Fruit fly (Drosophila melanogaster) whole organism, embryonic: ENCODE data around the gene CG18281.

Source experiments
- Bteb2 ChIP-seq: fragments of 200-800 bp; sonication (Bioruptor generic); optimal IDR thresholded peaks from 2 replicates; lab custom pipeline; 2016; ENCODE audit warnings: missing biosample characterization, missing genetic modification characterization
- CG10147 ChIP-seq: fragments of 200-800 bp; sonication (Bioruptor generic); optimal IDR thresholded peaks from 2 replicates; lab custom pipeline; 2019; ENCODE audit warnings: missing biosample characterization, mild to moderate bottlenecking, missing genetic modification characterization, moderate library complexity
- CG11504 ChIP-seq: fragments of 200-800 bp; sonication (Bioruptor generic); optimal IDR thresholded peaks from 3 replicates; lab custom pipeline; 2019; ENCODE audit warnings: missing biosample characterization, mild to moderate bottlenecking, missing genetic modification characterization, moderate library complexity
- CG11723 ChIP-seq: fragments of 200-800 bp; sonication (Bioruptor generic); optimal IDR thresholded peaks from 2 replicates; lab custom pipeline; 2017; ENCODE audit warnings: missing biosample characterization, mild to moderate bottlenecking, missing genetic modification characterization
- CG12299 ChIP-seq: fragments of 200-800 bp; sonication (Bioruptor generic); optimal IDR thresholded peaks from 2 replicates; lab custom pipeline; 2018; ENCODE audit warnings: missing biosample characterization, mild to moderate bottlenecking, missing genetic modification characterization
- CG12769 ChIP-seq: fragments of 200-800 bp; sonication (Bioruptor generic); optimal IDR thresholded peaks from 2 replicates; lab custom pipeline; 2019; ENCODE audit warnings: missing biosample characterization, mild to moderate bottlenecking, missing genetic modification characterization, moderate library complexity
- CG13287 ChIP-seq: fragments of 200-800 bp; sonication (Bioruptor generic); IDR thresholded peaks from 2 replicates; pipeline ENCODE4 v1.3.6; 2022; ENCODE audit warnings: missing biosample characterization, missing genetic modification characterization; ENCODE audit not compliant: partially characterized antibody
- CG13296 ChIP-seq: fragments of 200-800 bp; sonication (Bioruptor generic); optimal IDR thresholded peaks from 3 replicates; lab custom pipeline; 2018; ENCODE audit warnings: missing biosample characterization, mild to moderate bottlenecking, missing genetic modification characterization
- CG13894 ChIP-seq: fragments of 200-800 bp; sonication (Bioruptor generic); optimal IDR thresholded peaks from 3 replicates; lab custom pipeline; 2018; ENCODE audit warnings: missing biosample characterization, mild to moderate bottlenecking, missing genetic modification characterization, moderate library complexity
- CG14860 ChIP-seq: fragments of 200-800 bp; sonication (Bioruptor generic); IDR thresholded peaks from 3 replicates; pipeline ENCODE4 v1.3.6; 2022; ENCODE audit warnings: missing biosample characterization, missing genetic modification characterization; ENCODE audit not compliant: partially characterized antibody
- CG15073 ChIP-seq: fragments of 200-800 bp; sonication (Bioruptor generic); optimal IDR thresholded peaks from 2 replicates; lab custom pipeline; 2016; ENCODE audit warnings: missing biosample characterization, missing genetic modification characterization
- CG1602 ChIP-seq: fragments of 200-800 bp; sonication (Bioruptor generic); optimal IDR thresholded peaks from 3 replicates; lab custom pipeline; 2016; ENCODE audit warnings: missing biosample characterization, missing genetic modification characterization
- CG18476 ChIP-seq: fragments of 200-800 bp; sonication (Bioruptor generic); optimal IDR thresholded peaks from 2 replicates; lab custom pipeline; 2016; ENCODE audit warnings: missing biosample characterization, mild to moderate bottlenecking, missing genetic modification characterization
- CG18599 ChIP-seq: fragments of 200-800 bp; sonication (Bioruptor generic); optimal IDR thresholded peaks from 3 replicates; lab custom pipeline; 2017; ENCODE audit warnings: missing biosample characterization, missing genetic modification characterization, mild to moderate bottlenecking, moderate library complexity, missing genetic modification reagents
- CG18619 ChIP-seq: fragments of 200-800 bp; sonication (Bioruptor generic); optimal IDR thresholded peaks from 3 replicates; lab custom pipeline; 2017; ENCODE audit warnings: missing biosample characterization, mild to moderate bottlenecking, missing genetic modification characterization
- CG2202 ChIP-seq: fragments of 200-800 bp; sonication (Bioruptor generic); optimal IDR thresholded peaks from 2 replicates; lab custom pipeline; 2018; ENCODE audit warnings: missing biosample characterization, mild to moderate bottlenecking, missing genetic modification characterization
- CG2875 ChIP-seq: fragments of 200-800 bp; sonication (Bioruptor generic); optimal IDR thresholded peaks from 2 replicates; lab custom pipeline; 2017; ENCODE audit warnings: missing biosample characterization, mild to moderate bottlenecking, missing genetic modification characterization, missing genetic modification reagents
- CG30403 ChIP-seq: fragments of 200-800 bp; sonication (Bioruptor generic); optimal IDR thresholded peaks from 3 replicates; lab custom pipeline; 2016; ENCODE audit warnings: missing biosample characterization, missing genetic modification characterization
- CG3163 ChIP-seq: fragments of 200-800 bp; sonication (Bioruptor generic); optimal IDR thresholded peaks from 3 replicates; lab custom pipeline; 2016; ENCODE audit warnings: missing biosample characterization, missing genetic modification characterization
- CG43689 ChIP-seq: fragments of 200-800 bp; sonication (Bioruptor generic); IDR thresholded peaks from 2 replicates; pipeline ENCODE4 v1.3.6; 2022; ENCODE audit warnings: missing biosample characterization, missing genetic modification characterization
- CG4424 ChIP-seq: fragments of 200-800 bp; sonication (Bioruptor generic); optimal IDR thresholded peaks from 3 replicates; lab custom pipeline; 2016; ENCODE audit warnings: missing biosample characterization, missing genetic modification characterization
- CTCF ChIP-seq: fragments of 200-800 bp; sonication (Bioruptor generic); optimal IDR thresholded peaks from 2 replicates; lab custom pipeline; 2017; ENCODE audit warnings: missing biosample characterization, mild to moderate bottlenecking, missing genetic modification characterization, moderate library complexity
- Camta ChIP-seq: fragments of 200-800 bp; sonication (Bioruptor generic); optimal IDR thresholded peaks from 2 replicates; lab custom pipeline; 2016; ENCODE audit warnings: missing biosample characterization, missing genetic modification characterization
- Chrac-16 ChIP-seq: fragments of 200-800 bp; sonication (Bioruptor generic); optimal IDR thresholded peaks from 3 replicates; lab custom pipeline; 2016; ENCODE audit warnings: missing biosample characterization, missing genetic modification characterization
- HLH4C ChIP-seq: fragments of 200-800 bp; sonication (Bioruptor generic); IDR thresholded peaks from 3 replicates; pipeline ENCODE4 v1.3.6; 2022; ENCODE audit warnings: missing biosample characterization, missing genetic modification characterization; ENCODE audit not compliant: partially characterized antibody
- Hand ChIP-seq: fragments of 200-800 bp; sonication (Bioruptor generic); optimal IDR thresholded peaks from 2 replicates; lab custom pipeline; 2017; ENCODE audit warnings: mild to moderate bottlenecking, missing biosample characterization, missing genetic modification reagents, missing genetic modification characterization
- Hr51 ChIP-seq, 2 experiments: fragments of 200-800 bp; sonication (Bioruptor generic); optimal IDR thresholded peaks; 2 replicates in 1 of 2; 3 replicates in 1 of 2; lab custom pipeline; 2016 to 2018; ENCODE audit warnings: missing biosample characterization in 2 of 2, missing genetic modification characterization in 2 of 2, mild to moderate bottlenecking in 1 of 2, moderate library complexity in 1 of 2
- MBD-R2 ChIP-seq: fragments of 200-800 bp; sonication (Bioruptor generic); IDR thresholded peaks from 2 replicates; pipeline ENCODE4 v1.3.6; 2022; ENCODE audit warnings: missing biosample characterization, missing genetic modification characterization
- Nf-YA ChIP-seq: fragments of 200-800 bp; sonication (Bioruptor generic); IDR thresholded peaks from 2 replicates; pipeline ENCODE4 v1.3.6; 2022; ENCODE audit warnings: missing biosample characterization, missing genetic modification characterization
- Nf-YC ChIP-seq: fragments of 200-800 bp; optimal IDR thresholded peaks from 3 replicates; lab custom pipeline; 2019; ENCODE audit warnings: missing biosample characterization, mild to moderate bottlenecking, missing genetic modification characterization, moderate library complexity
- Oaz ChIP-seq: fragments of 200-800 bp; sonication (Bioruptor generic); IDR thresholded peaks from 2 replicates; pipeline ENCODE4 v1.3.6; 2022; ENCODE audit warnings: missing biosample characterization, missing genetic modification characterization
- Pdp1 ChIP-seq, 2 experiments: fragments of 200-800 bp; sonication (Bioruptor generic); optimal IDR thresholded peaks; 3 replicates each; lab custom pipeline; 2016; ENCODE audit warnings: missing biosample characterization in 2 of 2, missing genetic modification characterization in 2 of 2, mild to moderate bottlenecking in 1 of 2, moderate library complexity in 1 of 2
- ac ChIP-seq: fragments of 200-800 bp; sonication (Bioruptor generic); optimal IDR thresholded peaks from 3 replicates; lab custom pipeline; 2017; ENCODE audit warnings: missing biosample characterization, mild to moderate bottlenecking, missing genetic modification characterization
- al ChIP-seq: fragments of 200-800 bp; sonication (Bioruptor generic); IDR thresholded peaks from 2 replicates; pipeline ENCODE4 v1.3.6; 2022; ENCODE audit warnings: missing biosample characterization, missing genetic modification characterization
- bcd ChIP-seq: fragments of 200-800 bp; sonication (Bioruptor generic); optimal IDR thresholded peaks from 2 replicates; lab custom pipeline; 2017; ENCODE audit warnings: missing biosample characterization, mild to moderate bottlenecking, missing genetic modification characterization
- bsh ChIP-seq, 2 experiments: fragments of 200-800 bp; sonication (Bioruptor generic); optimal IDR thresholded peaks; 2 replicates each; lab custom pipeline; 2017 to 2018; ENCODE audit warnings: mild to moderate bottlenecking in 2 of 2, missing biosample characterization in 2 of 2, missing genetic modification characterization in 2 of 2, moderate library complexity in 1 of 2
- cato ChIP-seq: fragments of 200-800 bp; sonication (Bioruptor generic); optimal IDR thresholded peaks from 2 replicates; lab custom pipeline; 2016; ENCODE audit warnings: missing biosample characterization, missing genetic modification characterization, borderline replicate concordance
- exex ChIP-seq: fragments of 200-800 bp; sonication (Bioruptor generic); optimal IDR thresholded peaks from 4 replicates; lab custom pipeline; 2018; ENCODE audit warnings: missing biosample characterization, mild to moderate bottlenecking, missing genetic modification characterization, moderate library complexity
- fd96Cb ChIP-seq: fragments of 200-800 bp; sonication (Bioruptor generic); optimal IDR thresholded peaks from 2 replicates; lab custom pipeline; 2018; ENCODE audit warnings: missing biosample characterization, mild to moderate bottlenecking, missing genetic modification characterization, moderate library complexity
- ftz-f1 ChIP-seq: fragments of 200-800 bp; sonication (Bioruptor generic); optimal IDR thresholded peaks from 2 replicates; lab custom pipeline; 2016; ENCODE audit warnings: missing biosample characterization, missing genetic modification characterization
- gem ChIP-seq: fragments of 200-800 bp; sonication (Bioruptor generic); optimal IDR thresholded peaks from 2 replicates; lab custom pipeline; 2019; ENCODE audit warnings: missing biosample characterization, mild to moderate bottlenecking, missing genetic modification characterization, moderate library complexity
- grn ChIP-seq: fragments of 200-800 bp; sonication (Bioruptor generic); optimal IDR thresholded peaks from 3 replicates; lab custom pipeline; 2017; ENCODE audit warnings: missing biosample characterization, missing genetic modification characterization
- ind ChIP-seq: fragments of 200-800 bp; sonication (Bioruptor generic); optimal IDR thresholded peaks from 3 replicates; lab custom pipeline; 2016; ENCODE audit warnings: missing biosample characterization, missing genetic modification characterization
- odd ChIP-seq: fragments of 200-800 bp; sonication (Bioruptor generic); optimal IDR thresholded peaks from 2 replicates; lab custom pipeline; 2017; ENCODE audit warnings: missing biosample characterization, mild to moderate bottlenecking, missing genetic modification characterization
- peb ChIP-seq: fragments of 200-800 bp; sonication (Bioruptor generic); IDR thresholded peaks from 2 replicates; pipeline ENCODE4 v1.3.6; 2022; ENCODE audit warnings: missing biosample characterization, missing genetic modification characterization
- pfk ChIP-seq: fragments of 200-800 bp; sonication (Bioruptor generic); optimal IDR thresholded peaks from 2 replicates; lab custom pipeline; 2018; ENCODE audit warnings: missing biosample characterization, mild to moderate bottlenecking, missing genetic modification characterization, moderate library complexity
- slou ChIP-seq: fragments of 200-800 bp; sonication (Bioruptor generic); optimal IDR thresholded peaks from 3 replicates; lab custom pipeline; 2016; ENCODE audit warnings: missing biosample characterization, missing genetic modification characterization
- so ChIP-seq: fragments of 200-800 bp; sonication (Bioruptor generic); IDR thresholded peaks from 3 replicates; pipeline ENCODE4 v1.3.6; 2022; ENCODE audit warnings: missing biosample characterization, missing genetic modification characterization
- zf30C ChIP-seq: fragments of 200-800 bp; sonication (Bioruptor generic); optimal IDR thresholded peaks from 3 replicates; lab custom pipeline; 2018; ENCODE audit warnings: missing biosample characterization, mild to moderate bottlenecking, missing genetic modification characterization

The CG18281 gene

DNA sequence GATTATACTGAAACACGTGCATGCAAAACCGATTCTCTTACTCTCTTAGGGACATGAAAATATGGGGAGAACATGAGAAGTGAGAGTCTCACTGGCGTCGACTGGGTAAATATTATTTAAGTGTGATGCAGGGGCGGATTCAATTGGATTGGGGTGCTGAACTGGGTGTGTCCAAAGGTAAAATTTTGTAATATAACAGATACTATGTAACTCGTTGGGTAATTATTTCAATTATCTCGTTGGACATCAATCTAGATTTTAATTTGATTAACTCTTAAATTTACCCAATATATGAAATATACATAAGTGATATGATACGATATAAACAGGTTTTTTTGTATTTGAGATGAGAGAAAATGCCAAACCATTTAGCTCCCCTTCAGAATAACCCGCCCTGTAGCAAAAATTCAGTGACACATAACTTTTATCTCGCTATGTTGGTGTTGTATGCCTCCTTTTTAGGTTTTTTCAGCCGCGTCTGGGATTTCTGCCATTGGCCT, 8.6 kb downstream of the CG18281 start (continued):
- TF ChIP-seq Pdp1 (GFP tag; optimal IDR thresholded peaks at IDR 0.05; lab: Kevin White, UChicago) (peak; percentile 94 to 95), CG30403 (GFP tag; lab: Kevin White, UChicago) (peak; percentile 95), CG12769 (tag; lab: Kevin White, UChicago) (peak; percentile 96), bcd (GFP tag; lab: Kevin White, UChicago) (peak; percentile 94), CG4424 (GFP tag; lab: Kevin White, UChicago) (peak; percentile 94), ind (GFP tag; lab: Kevin White, UChicago) (peak; percentile 96), cato (GFP tag; lab: Kevin White, UChicago) (peak; percentile 79), gem (tag; lab: Kevin White, UChicago) (peak; percentile 95), Hr51 (GFP tag; optimal IDR thresholded peaks at IDR 0.05; lab: Kevin White, UChicago) (peak; percentile 88 to 90), CG18619 (GFP tag; lab: Kevin White, UChicago) (peak; percentile 93), ftz-f1 (GFP tag; lab: Kevin White, UChicago) (peak; percentile 60), CG1602 (GFP tag; lab: Kevin White, UChicago) (peak; percentile 89), Chrac-16 (GFP tag; lab: Kevin White, UChicago) (peak; percentile 93), slou (GFP tag; lab: Kevin White, UChicago) (peak; percentile 78), CTCF (GFP tag; lab: Kevin White, UChicago) (peak; percentile 34), Camta (GFP tag; lab: Kevin White, UChicago) (peak; percentile 89), CG18476 (peak; percentile 93), CG11504 (peak; percentile 93), so (GFP tag; lab: Robert Waterston, UW) (peak; percentile 91), pfk (peak; percentile 38), CG10147 (GFP tag; lab: Kevin White, UChicago) (peak; percentile 97), CG14860 (GFP tag; lab: Robert Waterston, UW) (no peak; the same call in 2 of the 3 replicates), CG2202 (peak; percentile 60), MBD-R2 (GFP tag; lab: Robert Waterston, UW) (peak; percentile 87), CG13894 (tag; lab: Kevin White, UChicago) (peak; percentile 97), Hand (GFP tag; lab: Kevin White, UChicago) (peak; percentile 89), CG13296 (GFP tag; lab: Kevin White, UChicago) (peak; percentile 94), bsh (GFP tag; optimal IDR thresholded peaks at IDR 0.05; lab: Kevin White, UChicago) (peak; percentile 71 to 86), CG11723 (peak; percentile 82), CG15073 (GFP tag; lab: Kevin White, UChicago) (peak; percentile 23), Nf-YC (tag; lab: Kevin White, UChicago) (peak; percentile 74), zf30C (GFP tag; lab: Kevin White, UChicago) (no peak), odd (GFP tag; lab: Kevin White, UChicago) (peak; percentile 82), Nf-YA (GFP tag; lab: Robert Waterston, UW) (peak; percentile 57; the same call in 1 of the 2 replicates), al (GFP tag; lab: Robert Waterston, UW) (peak; percentile 95), grn (GFP tag; lab: Kevin White, UChicago) (peak; percentile 65), CG12299 (tag; lab: Kevin White, UChicago) (peak; percentile 77), CG3163 (GFP tag; lab: Kevin White, UChicago) (peak; percentile 88), Oaz (GFP tag; lab: Robert Waterston, UW) (no peak; the same call in 1 of the 2 replicates), CG2875 (peak; percentile 69), CG18599 (GFP tag; lab: Kevin White, UChicago) (peak; percentile 98), ac (GFP tag; lab: Kevin White, UChicago) (peak; percentile 13), Bteb2 (GFP tag; lab: Kevin White, UChicago) (peak; percentile 91), HLH4C (0 out of 3 replicates have a peak, but pooled peaks have one; percentile 30), fd96Cb (tag; lab: Kevin White, UChicago) (peak; percentile 91), peb (GFP tag; lab: Robert Waterston, UW) (peak; percentile 83), CG43689 (GFP tag; lab: Robert Waterston, UW) (peak; percentile 36; the same call in 1 of the 2 replicates), CG13287 (GFP tag; lab: Robert Waterston, UW) (0 out of 2 replicates have a peak, but pooled peaks have one; percentile 21), exex (tag; lab: Kevin White, UChicago) (peak; percentile 88)
